Fruit fly (Drosophila melanogaster): ENCODE measurements around the gene CG10019.

Gene CG10019

dm6 chr2L:3785402-3785801 is 55.1 kb downstream of the CG10019 start:
- TF ChIP-seq CG3919 (GFP tag; optimal IDR thresholded peaks at IDR 0.05) (no peak), Eip78C (GFP tag) (peak; percentile 56)

dm6 chr2L:3786246-3786645 is 56.0 kb downstream of the CG10019 start:
- TF ChIP-seq Sox14 (GFP tag; optimal IDR thresholded peaks at IDR 0.05) (peak; percentile 77), Blimp-1 (GFP tag; optimal IDR thresholded peaks at IDR 0.05) (no peak), Eip93F (GFP tag; optimal IDR thresholded peaks at IDR 0.05) (no peak), CG3919 (GFP tag; optimal IDR thresholded peaks at IDR 0.05) (peak; percentile 63), CG6792 (GFP tag; optimal IDR thresholded peaks at IDR 0.05) (peak; percentile 47), CG15336 (GFP tag; IDR thresholded peaks at IDR 0.05) (no peak), CG34406 (GFP tag; optimal IDR thresholded peaks at IDR 0.05) (peak; percentile 6), CG8632 (GFP tag; optimal IDR thresholded peaks at IDR 0.05) (no peak), fd59A (GFP tag; optimal IDR thresholded peaks at IDR 0.05) (peak; percentile 19), CG3032 (tag; optimal IDR thresholded peaks at IDR 0.05) (peak; percentile 26), Smox (GFP tag; optimal IDR thresholded peaks at IDR 0.05) (peak; percentile 64), Met (GFP tag; optimal IDR thresholded peaks at IDR 0.05) (peak; percentile 75), CG8319 (GFP tag; optimal IDR thresholded peaks at IDR 0.05) (peak; percentile 32), spab (GFP tag; optimal IDR thresholded peaks at IDR 0.05) (no peak), Eip75B (GFP tag; optimal IDR thresholded peaks at IDR 0.05) (no peak), dsx (GFP tag; optimal IDR thresholded peaks at IDR 0.05; ENCODE audit: poor library complexity, severe bottlenecking) (no peak), CG4318 (GFP tag; optimal IDR thresholded peaks at IDR 0.05) (no peak), CG32006 (GFP tag; optimal IDR thresholded peaks at IDR 0.05) (peak; percentile 10), eg (GFP tag; IDR thresholded peaks at IDR 0.05) (peak; percentile 40; the same call in 1 of the 3 replicates), fd85E (GFP tag; optimal IDR thresholded peaks at IDR 0.05) (no peak), topi (GFP tag; optimal IDR thresholded peaks at IDR 0.05) (peak; percentile 43), Sox15 (GFP tag; optimal IDR thresholded peaks at IDR 0.05) (peak; percentile 47), lz (GFP tag; optimal IDR thresholded peaks at IDR 0.05) (peak; percentile 86), Hr39 (GFP tag; optimal IDR thresholded peaks at IDR 0.05) (peak; percentile 87), ss (GFP tag; optimal IDR thresholded peaks at IDR 0.05) (no peak), Sox102F (GFP tag; optimal IDR thresholded peaks at IDR 0.05) (peak; percentile 63), CG11294 (GFP tag; IDR thresholded peaks at IDR 0.05) (no peak), fkh (GFP tag; optimal IDR thresholded peaks at IDR 0.05) (no peak), CG16779 (tag; optimal IDR thresholded peaks at IDR 0.05) (no peak), CG9139 (GFP tag; optimal IDR thresholded peaks at IDR 0.05) (no peak), CG11762 (GFP tag; optimal IDR thresholded peaks at IDR 0.05; ENCODE audit: insufficient read depth) (no peak), Hr4 (GFP tag; optimal IDR thresholded peaks at IDR 0.05) (peak; percentile 28), CG31627 (GFP tag; optimal IDR thresholded peaks at IDR 0.05) (peak; percentile 88), CG10669 (GFP tag; optimal IDR thresholded peaks at IDR 0.05) (peak; percentile 19), CG10631 (GFP tag; optimal IDR thresholded peaks at IDR 0.05) (peak; percentile 28), Gug (GFP tag; IDR thresholded peaks at IDR 0.05) (no peak), dac (GFP tag; optimal IDR thresholded peaks at IDR 0.05) (peak; percentile 18), CG7368 (GFP tag; optimal IDR thresholded peaks at IDR 0.05) (peak; percentile 27), CG11902 (GFP tag; optimal IDR thresholded peaks at IDR 0.05) (peak; percentile 29), Ets96B (tag; optimal IDR thresholded peaks at IDR 0.05) (no peak), CG6854 (GFP tag; optimal IDR thresholded peaks at IDR 0.05) (no peak), CG1621 (tag; optimal IDR thresholded peaks at IDR 0.05) (no peak), achi (GFP tag; optimal IDR thresholded peaks at IDR 0.05) (peak; percentile 32), cyc (GFP tag; optimal IDR thresholded peaks at IDR 0.05) (peak; percentile 79), acj6 (GFP tag; optimal IDR thresholded peaks at IDR 0.05) (peak; percentile 71), CG6163 (GFP tag; IDR thresholded peaks at IDR 0.05) (peak; percentile 51; the same call in 2 of the 3 replicates), CG8119 (GFP tag; IDR thresholded peaks at IDR 0.05) (no peak), OdsH (GFP tag; optimal IDR thresholded peaks at IDR 0.05) (peak; percentile 62), Hr38 (GFP tag; optimal IDR thresholded peaks at IDR 0.05) (no peak)
